Worm (Caenorhabditis elegans): ENCODE data around the gene M117.4.
A peak's percentile ranks its signal among the peaks of the same experiment; 100 is the strongest.

ce11 chrIV:11822454-11822853 is 10.9 kb downstream of the M117.4 start:
- TF ChIP-seq lir-3 (tag; optimal IDR thresholded peaks at IDR 0.05): no peak
- TF ChIP-seq nhr-41 (GFP tag; IDR thresholded peaks at IDR 0.05): no peak
- peak; percentile 34 for TF ChIP-seq hlh-30 (tag; optimal IDR thresholded peaks at IDR 0.05; ENCODE audit: insufficient read depth)
- TF ChIP-seq lin-15B (tag; optimal IDR thresholded peaks at IDR 0.05): no peak
- TF ChIP-seq lsy-2 (tag; optimal IDR thresholded peaks at IDR 0.05): peak in 1 of 2 experiments; percentile 56
- TF ChIP-seq ama-1 (optimal IDR thresholded peaks at IDR 0.05): no peak
- no peak for TF ChIP-seq jun-1 (tag; optimal IDR thresholded peaks at IDR 0.05)
- no peak for TF ChIP-seq snpc-4 (tag; optimal IDR thresholded peaks at IDR 0.05)
- TF ChIP-seq sdz-12 (GFP tag; optimal IDR thresholded peaks at IDR 0.05): no peak
- TF ChIP-seq R02D3.7 (tag; optimal IDR thresholded peaks at IDR 0.05): no peak
- no peak for TF ChIP-seq unc-62 (GFP tag; optimal IDR thresholded peaks at IDR 0.05 in 1 of 2)
- TF ChIP-seq unc-62 (tag; optimal IDR thresholded peaks at IDR 0.05): no peak
- no peak for TF ChIP-seq aly-2 (tag; optimal IDR thresholded peaks at IDR 0.05)
- no peak for TF ChIP-seq ztf-7 (tag; optimal IDR thresholded peaks at IDR 0.05)
- TF ChIP-seq php-3 (GFP tag; IDR thresholded peaks at IDR 0.05): no peak
